Fruit fly (Drosophila melanogaster) S2 (cell line): ENCODE measurements around the gene sowah.

Source experiments
- CG8478 ChIP-seq: fragments of >200 bp; optimal IDR thresholded peaks from 2 replicates; lab custom pipeline; 2018
- CTCF ChIP-seq, 2 experiments: fragments of >200 bp; optimal IDR thresholded peaks; 2 replicates each; lab custom pipeline; 2018

dm6 chr3L:12621862-12622261 lies 49.5 kb upstream of the sowah start:
- TF ChIP-seq CG8478: no peak
- no peak for TF ChIP-seq CTCF (optimal IDR thresholded peaks at IDR 0.05; lab: Kevin White, UChicago)
